Worm (Caenorhabditis elegans): ENCODE data around the gene swan-1.

Gene swan-1

ce11 chrV:13845136-13845535, 38.1 kb upstream of the swan-1 start, which contains the start of gene srx-131:
srx-131 (plus strand) TSS chrV:13845436.
- TF ChIP-seq ceh-45 (GFP tag; IDR thresholded peaks at IDR 0.05): no peak

DNA sequence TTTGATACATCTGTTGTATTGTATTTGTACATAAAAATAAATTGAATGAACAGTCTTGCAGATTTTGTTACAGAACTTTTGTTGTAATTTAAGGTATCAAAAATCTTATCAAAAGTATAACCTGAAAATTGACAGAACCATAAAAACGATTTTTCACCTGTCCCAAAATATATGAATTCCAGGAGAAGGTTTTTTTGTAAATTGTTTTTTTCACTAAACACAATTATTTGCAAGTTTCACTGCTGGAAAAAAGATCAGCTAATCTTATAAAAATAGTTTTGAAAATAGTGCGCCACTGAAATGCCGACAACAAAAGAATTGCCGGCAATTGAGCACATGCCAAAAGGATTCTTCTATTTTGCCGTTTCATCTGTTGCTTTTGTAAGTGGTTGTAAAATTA, 36.1 kb upstream of the swan-1 start, which contains the start of gene srx-130:
Gene srx-130 (plus strand): TSS at position 301 of the 400 bp plus-strand sequence.
- no peak for TF ChIP-seq ceh-18 (tag; optimal IDR thresholded peaks at IDR 0.05)
- TF ChIP-seq pag-3 (tag; optimal IDR thresholded peaks at IDR 0.05; ENCODE audit: borderline replicate concordance): no peak
- TF ChIP-seq nhr-232 (tag; optimal IDR thresholded peaks at IDR 0.05): no peak
- no peak for TF ChIP-seq nfya-1 (tag; optimal IDR thresholded peaks at IDR 0.05)
- TF ChIP-seq unc-42 (tag; optimal IDR thresholded peaks at IDR 0.05): no peak
- no peak for TF ChIP-seq tbx-2 (tag; optimal IDR thresholded peaks at IDR 0.05)
- no peak for TF ChIP-seq ceh-19 (GFP tag; optimal IDR thresholded peaks at IDR 0.05)
- no peak for TF ChIP-seq rnt-1 (tag; optimal IDR thresholded peaks at IDR 0.05)
- TF ChIP-seq fkh-6 (tag; optimal IDR thresholded peaks at IDR 0.05): no peak
- TF ChIP-seq pros-1 (tag; optimal IDR thresholded peaks at IDR 0.05): no peak
- TF ChIP-seq C08G9.2 (tag; optimal IDR thresholded peaks at IDR 0.05): no peak
- no peak for TF ChIP-seq lim-6 (tag; optimal IDR thresholded peaks at IDR 0.05)
- no peak for TF ChIP-seq hlh-6 (tag; optimal IDR thresholded peaks at IDR 0.05)
- no peak for TF ChIP-seq lin-11 (tag; optimal IDR thresholded peaks at IDR 0.05)
- TF ChIP-seq unc-86 (tag; optimal IDR thresholded peaks at IDR 0.05): no peak
- TF ChIP-seq C38D4.7 (GFP tag; optimal IDR thresholded peaks at IDR 0.05): no peak

DNA sequence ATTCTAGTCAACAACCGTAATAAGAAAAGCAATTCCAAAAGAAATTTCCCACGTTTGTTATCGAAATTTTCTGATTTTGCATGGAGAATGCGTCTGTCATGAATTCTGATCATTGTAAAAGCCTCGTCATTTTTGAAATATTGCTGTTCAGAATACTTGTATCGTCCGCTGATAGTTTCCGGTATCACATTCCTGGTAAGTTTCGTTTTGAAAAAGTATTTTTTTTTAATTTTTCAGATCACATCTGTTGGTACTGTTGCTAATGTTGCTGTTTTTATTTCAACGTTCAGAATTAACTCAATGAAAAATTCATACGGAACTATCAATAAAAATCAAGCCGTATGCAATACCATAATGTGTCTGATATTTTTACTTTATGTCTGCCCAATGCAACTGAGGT, 33.9 kb upstream of the swan-1 start, which contains the start of gene srx-17:
Gene srx-17 (plus strand): TSS at position 301 of the 400 bp plus-strand sequence.
- TF ChIP-seq nhr-232 (tag; optimal IDR thresholded peaks at IDR 0.05): no peak
- TF ChIP-seq nfya-1 (tag; optimal IDR thresholded peaks at IDR 0.05): no peak
- no peak for TF ChIP-seq ama-1 (optimal IDR thresholded peaks at IDR 0.05)
- TF ChIP-seq elt-4 (tag; optimal IDR thresholded peaks at IDR 0.05): no peak
- TF ChIP-seq ceh-18 (tag; optimal IDR thresholded peaks at IDR 0.05): no peak
- no peak for TF ChIP-seq ceh-34 (tag; optimal IDR thresholded peaks at IDR 0.05)

ce11 chrV:13839433-13839832, 32.4 kb upstream of the swan-1 start, which contains the start of gene F55B12.10:
F55B12.10 (plus strand) TSS chrV:13839733.
- TF ChIP-seq tbx-7 (tag; optimal IDR thresholded peaks at IDR 0.05) (no peak), lin-11 (tag; optimal IDR thresholded peaks at IDR 0.05) (no peak), hlh-8 (tag; optimal IDR thresholded peaks at IDR 0.05) (no peak), fax-1 (tag; optimal IDR thresholded peaks at IDR 0.05) (no peak), sox-4 (tag; optimal IDR thresholded peaks at IDR 0.05) (no peak), ceh-19 (GFP tag; optimal IDR thresholded peaks at IDR 0.05) (no peak), ceh-45 (GFP tag; IDR thresholded peaks at IDR 0.05) (no peak), ceh-18 (tag; optimal IDR thresholded peaks at IDR 0.05) (no peak), hlh-30 (tag; optimal IDR thresholded peaks at IDR 0.05; ENCODE audit: insufficient read depth) (no peak), elt-4 (tag; optimal IDR thresholded peaks at IDR 0.05) (no peak), syd-9 (tag; optimal IDR thresholded peaks at IDR 0.05) (no peak), odd-2 (tag; optimal IDR thresholded peaks at IDR 0.05) (no peak), sox-2 (GFP tag; IDR thresholded peaks at IDR 0.05) (no peak), T23F11.4 (GFP tag; optimal IDR thresholded peaks at IDR 0.05) (no peak)

ce11 chrV:13837173-13837572, 30.1 kb upstream of the swan-1 start, which contains the start of gene srx-128:
srx-128 (plus strand) TSS chrV:13837473.
- no peak for TF ChIP-seq unc-86 (tag; optimal IDR thresholded peaks at IDR 0.05)
- no peak for TF ChIP-seq sdc-2 (tag; optimal IDR thresholded peaks at IDR 0.05)
- TF ChIP-seq lin-11 (tag; optimal IDR thresholded peaks at IDR 0.05): no peak
- no peak for TF ChIP-seq ceh-34 (tag; optimal IDR thresholded peaks at IDR 0.05)
- TF ChIP-seq ceh-31 (tag; optimal IDR thresholded peaks at IDR 0.05): no peak
- TF ChIP-seq hlh-8 (tag; optimal IDR thresholded peaks at IDR 0.05): no peak
- TF ChIP-seq fkh-6 (tag; optimal IDR thresholded peaks at IDR 0.05): no peak
- no peak for TF ChIP-seq unc-42 (tag; optimal IDR thresholded peaks at IDR 0.05)
- TF ChIP-seq tbx-7 (tag; optimal IDR thresholded peaks at IDR 0.05): no peak
- no peak for TF ChIP-seq dmd-4 (tag; optimal IDR thresholded peaks at IDR 0.05; ENCODE audit: borderline replicate concordance)
- TF ChIP-seq ceh-9 (tag; optimal IDR thresholded peaks at IDR 0.05): no peak
- TF ChIP-seq zip-5 (tag; optimal IDR thresholded peaks at IDR 0.05): no peak
- TF ChIP-seq ztf-16 (tag; optimal IDR thresholded peaks at IDR 0.05): no peak
- TF ChIP-seq hlh-15 (tag; optimal IDR thresholded peaks at IDR 0.05): no peak
- TF ChIP-seq ceh-22 (tag; optimal IDR thresholded peaks at IDR 0.05): no peak
